Fruit fly (Drosophila melanogaster): ENCODE data around the gene CG15387.
A peak's percentile ranks its signal among the peaks of the same experiment; 100 is the strongest.

CG15387 gene

DNA sequence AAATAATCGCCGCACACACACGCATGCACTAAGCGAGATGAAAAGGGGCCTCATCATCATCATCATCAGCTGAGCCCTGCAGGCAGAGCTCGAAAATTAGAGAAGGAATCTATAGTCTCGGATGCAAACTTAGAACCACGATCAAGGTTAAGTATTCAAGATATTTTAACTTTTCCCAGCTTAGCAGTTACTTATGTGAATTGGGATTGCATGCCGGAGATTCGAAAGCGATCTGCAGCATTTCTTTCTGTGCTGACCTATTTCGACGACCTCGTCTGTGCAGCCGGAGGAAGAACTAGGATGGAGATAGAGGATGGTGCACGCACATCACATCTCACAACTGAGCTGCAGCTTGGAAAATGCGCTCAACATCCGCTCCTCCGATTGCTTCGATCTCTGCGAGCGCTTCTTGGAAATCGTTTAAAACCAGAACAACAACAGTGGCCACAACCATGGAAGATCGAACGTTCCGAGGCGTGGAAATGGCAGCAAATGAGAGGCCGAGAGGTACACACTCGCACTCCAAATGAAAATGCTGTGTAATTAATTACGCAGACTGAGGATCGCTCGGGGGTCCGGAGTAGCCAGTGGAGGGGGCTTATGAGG, 43.3 kb downstream of the CG15387 start (continued):
- TF ChIP-seq bab2 (GFP tag; optimal IDR thresholded peaks at IDR 0.05), result peak; percentile 58
- TF ChIP-seq CG13894 (tag; optimal IDR thresholded peaks at IDR 0.05), result no peak
- TF ChIP-seq CG30020 (tag; optimal IDR thresholded peaks at IDR 0.05), result no peak
- TF ChIP-seq Opbp (GFP tag; IDR thresholded peaks at IDR 0.05; ENCODE audit: partially characterized antibody), result no peak
- peak; percentile 97 for TF ChIP-seq sens (GFP tag)
- no peak for TF ChIP-seq nerfin-2 (GFP tag; IDR thresholded peaks at IDR 0.05; ENCODE audit: partially characterized antibody)
- TF ChIP-seq CG17612 (GFP tag; IDR thresholded peaks at IDR 0.05), result no peak
- no peak for TF ChIP-seq YL-1 (GFP tag; optimal IDR thresholded peaks at IDR 0.05)
- TF ChIP-seq CG12104 (GFP tag; optimal IDR thresholded peaks at IDR 0.05), result no peak
- TF ChIP-seq cwo (GFP tag; optimal IDR thresholded peaks at IDR 0.05), result no peak
- TF ChIP-seq Sry-β (GFP tag; optimal IDR thresholded peaks at IDR 0.05), result no peak
- peak; percentile 39 for TF ChIP-seq CG3065 (GFP tag; optimal IDR thresholded peaks at IDR 0.05)
- no peak for TF ChIP-seq CG9215 (GFP tag; IDR thresholded peaks at IDR 0.05)
- no peak for TF ChIP-seq CG15011 (GFP tag; optimal IDR thresholded peaks at IDR 0.05)
- no peak for TF ChIP-seq B-H2 (GFP tag; optimal IDR thresholded peaks at IDR 0.05)
- no peak for TF ChIP-seq CG42726 (GFP tag; IDR thresholded peaks at IDR 0.05; ENCODE audit: partially characterized antibody)
- peak; percentile 61 for TF ChIP-seq CG2875 (GFP tag; optimal IDR thresholded peaks at IDR 0.05)
- TF ChIP-seq fu2 (GFP tag; optimal IDR thresholded peaks at IDR 0.05), result no peak
- TF ChIP-seq CG10321 (GFP tag; IDR thresholded peaks at IDR 0.05), result no peak
- 0 out of 3 replicates have a peak, but pooled peaks have one; percentile 38 for TF ChIP-seq so (GFP tag; IDR thresholded peaks at IDR 0.05)
- TF ChIP-seq CG9609 (GFP tag; optimal IDR thresholded peaks at IDR 0.05), result peak; percentile 54
- TF ChIP-seq z (GFP tag; IDR thresholded peaks at IDR 0.05), result no peak
- TF ChIP-seq dpn (GFP tag; optimal IDR thresholded peaks at IDR 0.05), result peak; percentile 23 to 52
- TF ChIP-seq CTCF (GFP tag; optimal IDR thresholded peaks at IDR 0.05), result no peak
- no peak for TF ChIP-seq pita (GFP tag; optimal IDR thresholded peaks at IDR 0.05)
- no peak for TF ChIP-seq CG6765 (GFP tag; optimal IDR thresholded peaks at IDR 0.05)
- peak; percentile 95 for TF ChIP-seq CG10959 (GFP tag; IDR thresholded peaks at IDR 0.05)
- TF ChIP-seq Sry-δ (GFP tag; optimal IDR thresholded peaks at IDR 0.05), result peak; percentile 7
- TF ChIP-seq pros (GFP tag; optimal IDR thresholded peaks at IDR 0.05), result no peak
- peak; percentile 72 for TF ChIP-seq pnt (GFP tag; optimal IDR thresholded peaks at IDR 0.05)
- TF ChIP-seq amos (GFP tag; IDR thresholded peaks at IDR 0.05; ENCODE audit: partially characterized antibody), result no peak
- TF ChIP-seq CG9797 (GFP tag; optimal IDR thresholded peaks at IDR 0.05), result no peak
- TF ChIP-seq cas (GFP tag; IDR thresholded peaks at IDR 0.05), result no peak
- no peak for TF ChIP-seq CG13287 (GFP tag; IDR thresholded peaks at IDR 0.05; ENCODE audit: partially characterized antibody)
- TF ChIP-seq lola (GFP tag; optimal IDR thresholded peaks at IDR 0.05), result peak in 1 of 3 experiments; percentile 92
- no peak for TF ChIP-seq lov (optimal IDR thresholded peaks at IDR 0.05)
- TF ChIP-seq lov (GFP tag; IDR thresholded peaks at IDR 0.05), result peak; percentile 73; the same call in 1 of the 3 replicates
- peak; percentile 44 for TF ChIP-seq CG4707 (GFP tag; optimal IDR thresholded peaks at IDR 0.05)
- TF ChIP-seq shn (GFP tag; optimal IDR thresholded peaks at IDR 0.05), result peak; percentile 39
- TF ChIP-seq zfh2 (GFP tag; optimal IDR thresholded peaks at IDR 0.05), result no peak
- peak; percentile 71; the same call in 1 of the 2 replicates for TF ChIP-seq ranshi (GFP tag; IDR thresholded peaks at IDR 0.05)
- TF ChIP-seq CG7271 (tag; optimal IDR thresholded peaks at IDR 0.05), result no peak
- no peak for TF ChIP-seq CG12769 (tag; optimal IDR thresholded peaks at IDR 0.05)
- TF ChIP-seq Ets65A (GFP tag), result peak; percentile 95
- TF ChIP-seq CG18599 (GFP tag; optimal IDR thresholded peaks at IDR 0.05), result peak; percentile 5
- no peak for TF ChIP-seq CG32532 (GFP tag; IDR thresholded peaks at IDR 0.05)
- no peak for TF ChIP-seq CG2120 (GFP tag; optimal IDR thresholded peaks at IDR 0.05)
- peak; percentile 79 for TF ChIP-seq Chrac-16 (GFP tag; optimal IDR thresholded peaks at IDR 0.05)
- TF ChIP-seq CG12219 (GFP tag; optimal IDR thresholded peaks at IDR 0.05), result peak; percentile 43
- TF ChIP-seq CG3281 (GFP tag; optimal IDR thresholded peaks at IDR 0.05), result no peak
- TF ChIP-seq rib (GFP tag; IDR thresholded peaks at IDR 0.05), result no peak

Data from whole organism, embryonic.